Fruit fly (Drosophila melanogaster): Measurements from ENCODE around the gene spn-D.
A peak's percentile ranks its signal among the peaks of the same experiment; 100 is the strongest.

Gene spn-D

dm6 chr3R:27151516-27151823 is 14.0 kb upstream of the spn-D start, which contains the start of gene Men-b:
TSS of gene Men-b (plus strand) at chr3R:27151662.
- no peak for TF ChIP-seq CG11617 (GFP tag; optimal IDR thresholded peaks at IDR 0.05)
- no peak for TF ChIP-seq ovo (GFP tag; optimal IDR thresholded peaks at IDR 0.05)
- TF ChIP-seq tj (GFP tag; optimal IDR thresholded peaks at IDR 0.05) = no peak
- no peak for TF ChIP-seq Mnt (GFP tag; optimal IDR thresholded peaks at IDR 0.05)
- no peak for TF ChIP-seq Crg-1 (GFP tag; optimal IDR thresholded peaks at IDR 0.05)
- peak; percentile 20 for TF ChIP-seq bab1 (GFP tag; optimal IDR thresholded peaks at IDR 0.05)
- no peak for TF ChIP-seq CG12768 (GFP tag; optimal IDR thresholded peaks at IDR 0.05)
- TF ChIP-seq cnc (optimal IDR thresholded peaks at IDR 0.05) = no peak
- TF ChIP-seq CG5204 (GFP tag; optimal IDR thresholded peaks at IDR 0.05) = no peak
- peak; percentile 28 for TF ChIP-seq cic (GFP tag; optimal IDR thresholded peaks at IDR 0.05)

DNA sequence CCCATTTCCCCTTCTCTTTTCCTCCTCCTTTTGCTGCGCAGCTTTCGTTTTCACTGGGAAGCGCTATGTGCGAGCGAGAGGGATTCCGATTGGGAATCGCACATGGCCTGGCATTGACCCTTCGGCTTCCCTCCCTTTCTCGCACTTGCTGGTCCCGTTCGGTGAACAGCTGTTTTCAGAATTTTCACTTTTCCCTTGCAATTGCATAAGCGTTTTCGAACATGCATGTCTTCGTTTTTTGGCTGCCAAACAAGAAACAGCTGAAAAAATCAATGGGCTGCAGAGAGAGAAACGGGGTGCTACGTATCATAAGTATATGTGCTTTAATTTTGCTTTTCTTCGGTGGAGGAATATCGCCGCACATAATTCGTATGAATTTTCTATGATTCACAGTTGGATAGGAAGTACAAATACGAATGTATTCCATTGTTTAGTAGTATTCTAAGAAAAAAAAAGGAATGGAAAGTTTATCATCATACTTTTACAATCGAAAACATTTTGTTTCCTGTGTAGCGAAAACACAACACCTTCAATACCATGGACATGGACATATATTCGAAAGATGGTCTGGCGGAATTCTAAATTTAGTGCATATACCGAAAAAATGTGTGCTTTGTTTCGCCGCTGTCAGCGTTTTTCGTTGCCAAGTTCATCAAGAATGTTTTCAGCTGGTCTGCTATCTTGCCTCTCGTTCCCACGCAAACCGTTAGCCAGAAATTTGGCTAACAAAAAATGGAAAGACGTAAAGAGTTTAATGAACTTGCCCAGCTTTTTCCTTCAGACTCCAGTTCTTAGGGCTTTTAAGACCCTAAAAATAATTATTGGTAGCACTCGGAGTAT is 13.2 kb upstream of the spn-D start:
- TF ChIP-seq CG5204 (GFP tag; optimal IDR thresholded peaks at IDR 0.05) = peak; percentile 29
- TF ChIP-seq cic (GFP tag; optimal IDR thresholded peaks at IDR 0.05) = no peak
- no peak for TF ChIP-seq kay (GFP tag; ENCODE audit: borderline replicate concordance)
- peak; percentile 60 for TF ChIP-seq CG14711 (tag; optimal IDR thresholded peaks at IDR 0.05)
- TF ChIP-seq bab1 (GFP tag; optimal IDR thresholded peaks at IDR 0.05) = peak; percentile 76
- TF ChIP-seq Hr96 (GFP tag; optimal IDR thresholded peaks at IDR 0.05) = no peak
- no peak for TF ChIP-seq CG1620 (GFP tag; optimal IDR thresholded peaks at IDR 0.05)
- TF ChIP-seq pad (GFP tag; optimal IDR thresholded peaks at IDR 0.05) = peak; percentile 86
- peak; percentile 42 for TF ChIP-seq CG7101 (tag; optimal IDR thresholded peaks at IDR 0.05)
- TF ChIP-seq tj (GFP tag; optimal IDR thresholded peaks at IDR 0.05) = peak; percentile 80
- no peak for TF ChIP-seq ovo (GFP tag; optimal IDR thresholded peaks at IDR 0.05)
- TF ChIP-seq CG7045 (GFP tag; optimal IDR thresholded peaks at IDR 0.05) = peak; percentile 2
- TF ChIP-seq toe (GFP tag; optimal IDR thresholded peaks at IDR 0.05) = no peak
- no peak for TF ChIP-seq cnc (optimal IDR thresholded peaks at IDR 0.05)
- peak; percentile 58 for TF ChIP-seq CG11617 (GFP tag; optimal IDR thresholded peaks at IDR 0.05)
- peak; percentile 27 for TF ChIP-seq CG12768 (GFP tag; optimal IDR thresholded peaks at IDR 0.05)
- TF ChIP-seq CG33017 (tag; optimal IDR thresholded peaks at IDR 0.05) = no peak
- TF ChIP-seq Clk (GFP tag; optimal IDR thresholded peaks at IDR 0.05) = no peak
- TF ChIP-seq Crg-1 (GFP tag; optimal IDR thresholded peaks at IDR 0.05) = peak; percentile 43
- peak; percentile 79 for TF ChIP-seq Mnt (GFP tag; optimal IDR thresholded peaks at IDR 0.05)

- TF ChIP-seq CG11617 (GFP tag; optimal IDR thresholded peaks at IDR 0.05) = peak; percentile 71
- TF ChIP-seq cnc (optimal IDR thresholded peaks at IDR 0.05) = no peak
- TF ChIP-seq CG7101 (tag; optimal IDR thresholded peaks at IDR 0.05) = peak; percentile 61
- TF ChIP-seq CG7045 (GFP tag; optimal IDR thresholded peaks at IDR 0.05) = peak; percentile 64
- peak; percentile 59 for TF ChIP-seq cic (GFP tag; optimal IDR thresholded peaks at IDR 0.05)
- peak; percentile 94 for TF ChIP-seq kay (GFP tag; ENCODE audit: borderline replicate concordance)
- TF ChIP-seq CG5204 (GFP tag; optimal IDR thresholded peaks at IDR 0.05) = peak; percentile 41
- no peak for TF ChIP-seq ovo (GFP tag; optimal IDR thresholded peaks at IDR 0.05)
- no peak for TF ChIP-seq tj (GFP tag; optimal IDR thresholded peaks at IDR 0.05)
- peak; percentile 47 for TF ChIP-seq CG33017 (tag; optimal IDR thresholded peaks at IDR 0.05)
- no peak for TF ChIP-seq bab1 (GFP tag; optimal IDR thresholded peaks at IDR 0.05)
- TF ChIP-seq Mnt (GFP tag; optimal IDR thresholded peaks at IDR 0.05) = no peak
- TF ChIP-seq CG14711 (tag; optimal IDR thresholded peaks at IDR 0.05) = peak; percentile 34
- no peak for TF ChIP-seq CG1620 (GFP tag; optimal IDR thresholded peaks at IDR 0.05)
- TF ChIP-seq CG12768 (GFP tag; optimal IDR thresholded peaks at IDR 0.05) = peak; percentile 47
- TF ChIP-seq Crg-1 (GFP tag; optimal IDR thresholded peaks at IDR 0.05) = no peak
- no peak for TF ChIP-seq Clk (GFP tag; optimal IDR thresholded peaks at IDR 0.05)
- TF ChIP-seq pad (GFP tag; optimal IDR thresholded peaks at IDR 0.05) = no peak
- no peak for TF ChIP-seq toe (GFP tag; optimal IDR thresholded peaks at IDR 0.05)
- no peak for TF ChIP-seq Hr96 (GFP tag; optimal IDR thresholded peaks at IDR 0.05)
These were observed 12.2 kb upstream of the spn-D start for dm6 chr3R:27153062-27153878.

DNA sequence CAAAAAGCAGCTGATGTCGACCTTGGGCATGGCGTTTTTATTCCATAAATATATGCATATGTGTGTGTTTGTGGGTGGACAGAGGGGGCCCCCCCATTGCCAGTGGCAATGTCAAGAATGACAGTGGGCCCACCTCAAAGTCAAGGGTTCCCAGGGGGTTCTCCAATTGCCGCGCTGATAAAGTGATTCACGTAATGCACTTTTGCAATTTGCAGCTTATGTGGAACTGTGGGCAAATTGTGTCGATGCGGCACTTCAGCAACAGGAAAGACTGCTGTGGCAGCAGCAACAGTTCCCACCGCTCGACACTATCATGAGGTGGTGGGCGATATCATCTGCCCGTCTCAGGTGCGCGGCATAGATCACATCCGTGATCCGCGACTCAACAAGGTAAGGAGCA is 11.5 kb upstream of the spn-D start:
- no peak for TF ChIP-seq Mnt (GFP tag; optimal IDR thresholded peaks at IDR 0.05)
- TF ChIP-seq Clk (GFP tag; optimal IDR thresholded peaks at IDR 0.05) = no peak
- peak; percentile 99 for TF ChIP-seq tj (GFP tag; optimal IDR thresholded peaks at IDR 0.05)

- TF ChIP-seq Hr96 (GFP tag; optimal IDR thresholded peaks at IDR 0.05) (no peak), tj (GFP tag; optimal IDR thresholded peaks at IDR 0.05) (no peak), CG7101 (tag; optimal IDR thresholded peaks at IDR 0.05) (no peak), cic (GFP tag; optimal IDR thresholded peaks at IDR 0.05) (no peak), toe (GFP tag; optimal IDR thresholded peaks at IDR 0.05) (no peak), kay (GFP tag; ENCODE audit: borderline replicate concordance) (no peak), Mnt (GFP tag; optimal IDR thresholded peaks at IDR 0.05) (no peak), CG14711 (tag; optimal IDR thresholded peaks at IDR 0.05) (no peak)
These were observed 7.7 kb upstream of the spn-D start, which contains the start of gene grass for dm6 chr3R:27157814-27158213. TSS of gene grass (plus strand) at chr3R:27157948.

DNA sequence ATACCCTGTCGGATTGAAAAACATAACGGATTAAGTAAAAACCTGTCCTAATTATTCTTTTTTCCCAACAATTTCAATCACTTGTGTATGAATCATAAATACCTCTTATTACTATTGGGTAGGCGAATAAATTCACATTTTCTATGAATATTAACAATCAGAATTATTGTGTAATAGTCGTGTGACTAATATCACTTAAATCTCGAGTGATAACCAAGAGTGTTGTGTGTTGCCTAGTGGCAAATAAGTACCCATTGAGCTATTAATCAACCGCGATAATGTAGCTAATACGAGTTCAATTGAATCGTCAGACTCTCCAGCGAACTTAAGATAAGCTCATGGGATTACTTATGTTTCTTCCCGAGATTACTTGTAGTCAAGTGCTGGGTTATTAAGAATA is 5.6 kb upstream of the spn-D start:
- no peak for TF ChIP-seq Mnt (GFP tag; optimal IDR thresholded peaks at IDR 0.05)
- TF ChIP-seq kay (GFP tag; ENCODE audit: borderline replicate concordance) = peak; percentile 25
